Fruit fly (Drosophila melanogaster): ENCODE results near the gene Kif19A.
A peak's percentile ranks its signal among the peaks of the same experiment; 100 is the strongest.

Gene Kif19A

DNA sequence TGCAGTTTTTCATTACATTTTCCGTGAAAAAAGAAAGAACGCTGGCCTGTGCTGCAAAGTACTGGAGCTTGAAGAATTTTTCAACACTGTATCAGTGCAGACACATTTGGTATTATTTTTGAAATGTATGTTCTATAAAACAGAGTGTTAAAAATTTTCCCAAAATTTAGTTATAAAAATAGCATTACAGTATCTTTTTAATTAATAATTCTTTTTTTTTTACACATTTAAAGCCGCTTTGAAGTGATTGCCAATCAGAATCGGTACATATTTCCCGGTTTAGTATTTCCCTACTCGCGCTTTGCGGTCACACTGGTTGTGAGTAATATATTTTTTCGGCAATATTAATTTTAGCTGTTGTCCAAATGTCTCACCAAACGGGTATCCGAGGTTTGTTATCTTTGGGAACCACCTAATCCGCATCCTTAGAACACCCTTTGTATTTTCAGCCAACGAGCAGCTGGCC is 4.1 kb upstream of the Kif19A start, which contains the start of the genes Abi and twf (continued):
- TF ChIP-seq Dfd (GFP tag; optimal IDR thresholded peaks at IDR 0.05) (no peak), CG42726 (GFP tag; IDR thresholded peaks at IDR 0.05; ENCODE audit: partially characterized antibody) (no peak), MTF-1 (GFP tag; optimal IDR thresholded peaks at IDR 0.05; ENCODE audit: borderline replicate concordance) (no peak), Bteb2 (GFP tag; optimal IDR thresholded peaks at IDR 0.05) (peak; percentile 52), CG17912 (GFP tag; optimal IDR thresholded peaks at IDR 0.05) (no peak), Vsx1 (GFP tag; optimal IDR thresholded peaks at IDR 0.05) (no peak), gsb (GFP tag; IDR thresholded peaks at IDR 0.05) (no peak), Optix (GFP tag; IDR thresholded peaks at IDR 0.05) (no peak), Chrac-16 (GFP tag; optimal IDR thresholded peaks at IDR 0.05) (peak; percentile 77), rib (GFP tag; IDR thresholded peaks at IDR 0.05) (0 out of 2 replicates have a peak, but pooled peaks have one; percentile 37), Max (GFP tag; optimal IDR thresholded peaks at IDR 0.05) (peak; percentile 85), B-H1 (GFP tag; IDR thresholded peaks at IDR 0.05) (no peak; the same call in 2 of the 3 replicates), Hr78 (GFP tag; optimal IDR thresholded peaks at IDR 0.05) (no peak), Dip3 (GFP tag; optimal IDR thresholded peaks at IDR 0.05) (peak; percentile 48), hb (GFP tag; IDR thresholded peaks at IDR 0.05; ENCODE audit: partially characterized antibody) (no peak), sug (tag; optimal IDR thresholded peaks at IDR 0.05) (no peak), otp (GFP tag; IDR thresholded peaks at IDR 0.05) (no peak), CG17829 (tag; optimal IDR thresholded peaks at IDR 0.05) (peak; percentile 48), esg (GFP tag; conservative IDR thresholded peaks at IDR 0.05) (peak; percentile 39), Neu2 (GFP tag; optimal IDR thresholded peaks at IDR 0.05; ENCODE audit: borderline replicate concordance) (no peak), pnt (GFP tag; optimal IDR thresholded peaks at IDR 0.05) (peak; percentile 18), Ssrp (tag; optimal IDR thresholded peaks at IDR 0.05) (peak; percentile 56), CG15479 (GFP tag; optimal IDR thresholded peaks at IDR 0.05) (no peak), crp (GFP tag; optimal IDR thresholded peaks at IDR 0.05) (peak in 1 of 2 experiments; percentile 56), Lhr (GFP tag; optimal IDR thresholded peaks at IDR 0.05) (peak; percentile 42), Dad (GFP tag; optimal IDR thresholded peaks at IDR 0.05) (peak; percentile 62), CG2129 (GFP tag; IDR thresholded peaks at IDR 0.05; ENCODE audit: partially characterized antibody) (no peak), eyg (GFP tag; optimal IDR thresholded peaks at IDR 0.05) (no peak), CG17186 (GFP tag; optimal IDR thresholded peaks at IDR 0.05) (peak; percentile 48), disco-r (GFP tag; optimal IDR thresholded peaks at IDR 0.05) (no peak), tx (GFP tag; optimal IDR thresholded peaks at IDR 0.05) (peak; percentile 60), bab2 (GFP tag; optimal IDR thresholded peaks at IDR 0.05) (peak; percentile 34), CG8281 (tag; optimal IDR thresholded peaks at IDR 0.05) (peak; percentile 3), scrt (GFP tag; optimal IDR thresholded peaks at IDR 0.05) (peak; percentile 31), H15 (GFP tag; IDR thresholded peaks at IDR 0.05) (no peak; the same call in 2 of the 3 replicates), ems (GFP tag; optimal IDR thresholded peaks at IDR 0.05) (peak; percentile 58), CG16779 (GFP tag; IDR thresholded peaks at IDR 0.05) (0 out of 2 replicates have a peak, but pooled peaks have one; percentile 22), CG7556 (GFP tag; optimal IDR thresholded peaks at IDR 0.05) (peak; percentile 50), CG13287 (GFP tag; IDR thresholded peaks at IDR 0.05; ENCODE audit: partially characterized antibody) (peak; percentile 45; the same call in 1 of the 2 replicates), ftz-f1 (GFP tag; optimal IDR thresholded peaks at IDR 0.05) (no peak), sr (GFP tag; IDR thresholded peaks at IDR 0.05) (no peak), D19A (tag; optimal IDR thresholded peaks at IDR 0.05) (no peak), amos (GFP tag; IDR thresholded peaks at IDR 0.05; ENCODE audit: partially characterized antibody) (no peak), Mad (GFP tag; optimal IDR thresholded peaks at IDR 0.05) (peak; percentile 58), Sox100B (GFP tag; optimal IDR thresholded peaks at IDR 0.05) (peak; percentile 53), lov (optimal IDR thresholded peaks at IDR 0.05) (no peak), lov (GFP tag; IDR thresholded peaks at IDR 0.05) (peak; percentile 53; the same call in 1 of the 3 replicates), CG6683 (GFP tag; optimal IDR thresholded peaks at IDR 0.05) (peak; percentile 22), corto (GFP tag; optimal IDR thresholded peaks at IDR 0.05) (no peak), repo (GFP tag; optimal IDR thresholded peaks at IDR 0.05) (no peak)
